Worm (Caenorhabditis elegans) whole organism, L1 larva: ENCODE data around the gene ssp-33.
A peak's percentile ranks its signal among the peaks of the same experiment; 100 is the strongest.

Source experiments
- C34B4.2 ChIP-seq: sonication (generic microtip); optimal IDR thresholded peaks from 2 replicates; lab custom pipeline; 2017; ENCODE audit warnings: mild to moderate bottlenecking, missing genetic modification characterization, missing compliant biosample characterization
- alr-1 ChIP-seq: fragments of 200-800 bp; sonication (Bioruptor generic); optimal IDR thresholded peaks from 2 replicates; lab custom pipeline; 2018; ENCODE audit warnings: borderline replicate concordance, mild to moderate bottlenecking, missing genetic modification characterization, missing compliant biosample characterization
- aly-2 ChIP-seq: fragments of 150-350 bp; optimal IDR thresholded peaks from 2 replicates; lab custom pipeline; 2014; ENCODE audit warnings: missing biosample characterization, missing genetic modification characterization
- ama-1 ChIP-seq: fragments of 150-350 bp; optimal IDR thresholded peaks from 2 replicates; lab custom pipeline; 2014
- efl-1 ChIP-seq, 4 experiments: fragments of 150-350 bp; optimal IDR thresholded peaks in 3 of 4; peaks in 1 of 4; 1 replicate in 1 of 4; 2 replicates in 3 of 4; lab custom pipeline; 2014; ENCODE audit warnings: missing biosample characterization in 2 of 4, missing genetic modification characterization in 2 of 4, missing genetic modification reagents in 2 of 4
- egl-13 ChIP-seq: sonication (generic microtip); optimal IDR thresholded peaks from 2 replicates; lab custom pipeline; 2016; ENCODE audit warnings: missing genotype, missing genetic modification reagents, missing genetic modification characterization, missing compliant biosample characterization
- elt-3 ChIP-seq, 6 experiments: fragments of 150-350 bp in 1 of 6; sonication (generic microtip); optimal IDR thresholded peaks; 2 replicates each; lab custom pipeline; 2017 to 2018; ENCODE audit warnings: missing biosample characterization in 6 of 6, missing genetic modification characterization in 6 of 6, inconsistent platforms in 1 of 6
- fkh-4 ChIP-seq: sonication (generic microtip); optimal IDR thresholded peaks from 2 replicates; lab custom pipeline; 2016; ENCODE audit warnings: missing compliant biosample characterization, missing genetic modification characterization, borderline replicate concordance
- fkh-8 ChIP-seq: sonication (generic microtip); optimal IDR thresholded peaks from 2 replicates; lab custom pipeline; 2016; ENCODE audit warnings: mild to moderate bottlenecking, missing genetic modification characterization, missing compliant biosample characterization
- grh-1 ChIP-seq: fragments of 200-800 bp; sonication (Bioruptor generic); IDR thresholded peaks from 2 replicates; pipeline ENCODE4 v1.3.6; 2022; ENCODE audit warnings: missing genetic modification reagents, missing genetic modification characterization, missing compliant biosample characterization
- hpl-2 ChIP-seq: fragments of 150-350 bp; optimal IDR thresholded peaks from 2 replicates; lab custom pipeline; 2014; ENCODE audit warnings: missing biosample characterization, missing genetic modification reagents, missing genetic modification characterization
- lin-13 ChIP-seq: fragments of 150-350 bp; optimal IDR thresholded peaks from 2 replicates; lab custom pipeline; 2014; ENCODE audit warnings: missing biosample characterization, missing genetic modification reagents, missing genetic modification characterization
- lin-15B ChIP-seq: fragments of 150-350 bp; sonication (generic microtip); optimal IDR thresholded peaks from 3 replicates; lab custom pipeline; 2014; ENCODE audit warnings: missing biosample characterization, missing genetic modification characterization
- lin-39 ChIP-seq: fragments of 150-350 bp; optimal IDR thresholded peaks from 2 replicates; lab custom pipeline; 2014; ENCODE audit warnings: missing biosample characterization, missing genetic modification reagents, missing genetic modification characterization
- mab-9 ChIP-seq: fragments of 200-800 bp; sonication (Bioruptor generic); IDR thresholded peaks from 2 replicates; pipeline ENCODE4 v1.3.6; 2022; ENCODE audit warnings: missing genetic modification reagents, missing genetic modification characterization, missing compliant biosample characterization
- nhr-12 ChIP-seq: sonication (generic microtip); optimal IDR thresholded peaks from 2 replicates; lab custom pipeline; 2017; ENCODE audit warnings: missing biosample characterization, missing genetic modification characterization
- nhr-20 ChIP-seq: sonication (generic microtip); optimal IDR thresholded peaks from 2 replicates; lab custom pipeline; 2016; ENCODE audit warnings: mild to moderate bottlenecking, missing genetic modification characterization, missing compliant biosample characterization
- nhr-237 ChIP-seq: fragments of 150-350 bp; optimal IDR thresholded peaks from 2 replicates; lab custom pipeline; 2014; ENCODE audit warnings: missing biosample characterization, missing genetic modification characterization
- nhr-47 ChIP-seq: sonication (generic microtip); optimal IDR thresholded peaks from 2 replicates; lab custom pipeline; 2016; ENCODE audit warnings: mild to moderate bottlenecking, missing genetic modification characterization, moderate library complexity, missing compliant biosample characterization
- nhr-76 ChIP-seq: sonication (generic microtip); optimal IDR thresholded peaks from 2 replicates; lab custom pipeline; 2017; ENCODE audit warnings: missing biosample characterization, missing genetic modification characterization
- nhr-77 ChIP-seq: fragments of 150-350 bp; optimal IDR thresholded peaks from 2 replicates; lab custom pipeline; 2014; ENCODE audit warnings: missing biosample characterization, missing genetic modification characterization
- nhr-84 ChIP-seq: sonication (generic microtip); optimal IDR thresholded peaks from 2 replicates; lab custom pipeline; 2017; ENCODE audit warnings: missing biosample characterization, missing genetic modification characterization
- nhr-85 ChIP-seq: sonication (generic microtip); peaks from one replicate; lab custom pipeline; 2016; ENCODE audit warnings: missing genetic modification characterization, inconsistent platforms, missing compliant biosample characterization
- pax-3 ChIP-seq: fragments of 200-800 bp; sonication (Bioruptor generic); optimal IDR thresholded peaks from 2 replicates; lab custom pipeline; 2018; ENCODE audit warnings: mild to moderate bottlenecking, missing genetic modification characterization, moderate library complexity, missing compliant biosample characterization
- pqm-1 ChIP-seq: sonication (generic microtip); optimal IDR thresholded peaks from 3 replicates; lab custom pipeline; 2017; ENCODE audit warnings: missing biosample characterization, missing genetic modification characterization
- rnt-1 ChIP-seq: sonication (generic microtip); optimal IDR thresholded peaks from 2 replicates; lab custom pipeline; 2016; ENCODE audit warnings: mild to moderate bottlenecking, missing genetic modification characterization, moderate library complexity, missing compliant biosample characterization
- skn-1 ChIP-seq: fragments of 150-350 bp; optimal IDR thresholded peaks from 2 replicates; lab custom pipeline; 2014; ENCODE audit warnings: missing biosample characterization, missing genetic modification characterization
- snpc-4 ChIP-seq: fragments of 150-350 bp; optimal IDR thresholded peaks from 2 replicates; lab custom pipeline; 2014; ENCODE audit warnings: missing biosample characterization, missing genetic modification characterization
- snu-23 ChIP-seq: sonication (generic microtip); optimal IDR thresholded peaks from 2 replicates; lab custom pipeline; 2016; ENCODE audit warnings: missing genetic modification characterization, missing compliant biosample characterization
- sox-4 ChIP-seq: sonication (generic microtip); optimal IDR thresholded peaks from 2 replicates; lab custom pipeline; 2016; ENCODE audit warnings: missing genetic modification characterization, missing compliant biosample characterization
- swsn-7 ChIP-seq: sonication (generic microtip); optimal IDR thresholded peaks from 2 replicates; lab custom pipeline; 2016; ENCODE audit warnings: missing genetic modification characterization, missing compliant biosample characterization
- tbx-2 ChIP-seq: sonication (generic microtip); optimal IDR thresholded peaks from 2 replicates; lab custom pipeline; 2016; ENCODE audit warnings: missing genetic modification characterization, missing compliant biosample characterization
- tlp-1 ChIP-seq: fragments of 150-350 bp; optimal IDR thresholded peaks from 2 replicates; lab custom pipeline; 2014; ENCODE audit warnings: missing biosample characterization, missing genetic modification characterization
- unc-130 ChIP-seq: fragments of 150-350 bp; optimal IDR thresholded peaks from 2 replicates; lab custom pipeline; 2017; ENCODE audit warnings: missing biosample characterization, missing genetic modification characterization, inconsistent platforms
- unc-30 ChIP-seq: sonication (generic microtip); optimal IDR thresholded peaks from 2 replicates; lab custom pipeline; 2017; ENCODE audit warnings: missing biosample characterization, missing genetic modification characterization
- unc-62 ChIP-seq: fragments of 150-350 bp; optimal IDR thresholded peaks from 2 replicates; lab custom pipeline; 2014; ENCODE audit warnings: missing biosample characterization, missing genetic modification reagents, missing genetic modification characterization
- unc-86 ChIP-seq: sonication (generic microtip); optimal IDR thresholded peaks from 2 replicates; lab custom pipeline; 2016; ENCODE audit warnings: missing genetic modification characterization, missing compliant biosample characterization
- unc-98 ChIP-seq: fragments of 200-800 bp; sonication (Bioruptor generic); IDR thresholded peaks from 2 replicates; pipeline ENCODE4 v1.3.6; 2022; ENCODE audit warnings: missing genetic modification characterization, missing compliant biosample characterization
- vab-15 ChIP-seq: sonication (generic microtip); optimal IDR thresholded peaks from 2 replicates; lab custom pipeline; 2017; ENCODE audit warnings: missing genotype, mild to moderate bottlenecking, missing genetic modification characterization, missing compliant biosample characterization
- xbp-1 ChIP-seq: sonication (generic microtip); optimal IDR thresholded peaks from 2 replicates; lab custom pipeline; 2016; ENCODE audit warnings: missing genetic modification characterization, missing compliant biosample characterization
- zip-4 ChIP-seq: fragments of 200-800 bp; sonication (Bioruptor generic); optimal IDR thresholded peaks from 2 replicates; lab custom pipeline; 2018; ENCODE audit warnings: mild to moderate bottlenecking, missing genetic modification characterization, moderate library complexity, missing compliant biosample characterization
- ztf-11 ChIP-seq, 2 experiments: sonication (generic microtip); optimal IDR thresholded peaks; 2 replicates each; lab custom pipeline; 2016 to 2017; ENCODE audit warnings: missing genetic modification characterization in 2 of 2, missing biosample characterization in 1 of 2, missing compliant biosample characterization in 1 of 2

The ssp-33 gene

DNA sequence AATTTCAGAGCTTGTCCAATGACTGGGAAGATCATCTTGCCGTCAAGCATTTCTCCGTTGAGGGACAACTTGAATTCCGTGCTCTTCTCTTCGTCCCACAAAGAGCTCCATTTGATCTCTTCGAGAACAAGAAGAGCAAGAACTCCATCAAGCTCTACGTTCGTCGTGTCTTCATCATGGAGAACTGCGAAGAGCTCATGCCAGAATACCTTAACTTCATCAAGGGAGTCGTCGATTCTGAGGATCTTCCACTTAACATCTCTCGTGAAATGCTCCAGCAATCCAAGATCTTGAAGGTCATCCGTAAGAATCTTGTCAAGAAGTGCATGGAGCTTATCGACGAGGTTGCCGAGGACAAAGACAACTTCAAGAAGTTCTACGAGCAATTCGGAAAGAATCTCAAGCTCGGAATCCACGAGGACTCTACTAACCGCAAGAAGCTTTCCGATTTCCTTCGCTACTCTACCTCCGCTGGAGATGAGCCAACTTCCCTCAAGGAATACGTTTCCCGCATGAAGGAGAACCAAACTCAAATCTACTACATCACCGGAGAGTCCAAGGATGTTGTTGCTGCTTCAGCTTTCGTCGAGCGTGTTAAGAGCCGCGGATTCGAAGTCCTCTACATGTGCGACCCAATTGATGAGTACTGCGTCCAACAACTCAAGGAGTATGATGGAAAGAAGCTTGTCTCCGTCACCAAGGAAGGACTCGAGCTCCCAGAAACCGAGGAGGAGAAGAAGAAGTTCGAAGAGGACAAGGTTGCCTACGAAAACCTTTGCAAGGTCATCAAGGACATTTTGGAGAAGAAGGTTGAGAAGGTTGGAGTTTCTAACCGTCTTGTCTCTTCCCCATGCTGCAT lies 23.8 kb upstream of the ssp-33 start:
- TF ChIP-seq zip-4 (no peak), nhr-237 (tag; lab: Kevin White, UChicago) (no peak), skn-1 (tag; lab: Kevin White, UChicago) (peak; percentile 21), grh-1 (GFP tag; lab: Robert Waterston, UW) (no peak), egl-13 (tag; lab: Kevin White, UChicago) (no peak), pqm-1 (no peak), unc-30 (no peak), nhr-47 (no peak), nhr-12 (tag; lab: Kevin White, UChicago) (no peak), elt-3 (tag; optimal IDR thresholded peaks at IDR 0.05; lab: Kevin White, UChicago) (no peak), alr-1 (no peak), lin-13 (GFP tag; lab: Kevin White, UChicago) (no peak), unc-98 (GFP tag; lab: Robert Waterston, UW) (no peak), nhr-77 (tag; lab: Kevin White, UChicago) (no peak), C34B4.2 (tag; lab: Kevin White, UChicago) (no peak), tlp-1 (tag; lab: Kevin White, UChicago) (no peak), fkh-4 (tag; lab: Kevin White, UChicago) (no peak), snpc-4 (tag; lab: Kevin White, UChicago) (no peak), swsn-7 (tag; lab: Kevin White, UChicago) (no peak), unc-62 (GFP tag; lab: Kevin White, UChicago) (no peak), rnt-1 (tag; lab: Kevin White, UChicago) (peak; percentile 1), ztf-11 (tag; optimal IDR thresholded peaks at IDR 0.05; lab: Kevin White, UChicago) (peak in 1 of 2 experiments; percentile 7), pax-3 (tag; lab: Kevin White, UChicago) (no peak), mab-9 (GFP tag; lab: Robert Waterston, UW) (no peak), efl-1 (optimal IDR thresholded peaks at IDR 0.05; lab: Kevin White, UChicago) (no peak), efl-1 (GFP tag; optimal IDR thresholded peaks at IDR 0.05 in 1 of 2; lab: Kevin White, UChicago) (peak in 1 of 2 experiments; percentile 78), lin-15B (tag; lab: Kevin White, UChicago) (no peak), nhr-85 (tag; lab: Kevin White, UChicago) (peak; percentile 62), unc-130 (tag; lab: Kevin White, UChicago) (no peak), nhr-76 (tag; lab: Kevin White, UChicago) (no peak), lin-39 (tag; lab: Kevin White, UChicago) (no peak), fkh-8 (tag; lab: Kevin White, UChicago) (no peak), hpl-2 (GFP tag; lab: Kevin White, UChicago) (no peak), xbp-1 (tag; lab: Kevin White, UChicago) (no peak), nhr-20 (tag; lab: Kevin White, UChicago) (no peak), snu-23 (no peak), unc-86 (tag; lab: Kevin White, UChicago) (no peak), sox-4 (tag; lab: Kevin White, UChicago) (no peak), vab-15 (tag; lab: Kevin White, UChicago) (no peak), aly-2 (no peak), tbx-2 (tag; lab: Kevin White, UChicago) (no peak), ama-1 (lab: Kevin White, UChicago) (peak; percentile 68), nhr-84 (tag; lab: Kevin White, UChicago) (no peak)
- TF ChIP-seq, all 84 proteins: peak for 6
